Worm (Caenorhabditis elegans) whole organism, L1 larva: ENCODE data around the gene F41E6.8.

Experiments
- ama-1 ChIP-seq: fragments of 150-350 bp; optimal IDR thresholded peaks from 2 replicates; lab custom pipeline; 2014
- elt-3 ChIP-seq, 6 experiments: fragments of 150-350 bp in 1 of 6; sonication (generic microtip); optimal IDR thresholded peaks; 2 replicates each; lab custom pipeline; 2017 to 2018; ENCODE audit warnings: missing biosample characterization in 6 of 6, missing genetic modification characterization in 6 of 6, inconsistent platforms in 1 of 6
- fkh-10 ChIP-seq: sonication (generic microtip); optimal IDR thresholded peaks from 2 replicates; lab custom pipeline; 2017; ENCODE audit warnings: missing biosample characterization, missing genetic modification reagents, missing genetic modification characterization
- lin-13 ChIP-seq: fragments of 150-350 bp; optimal IDR thresholded peaks from 2 replicates; lab custom pipeline; 2014; ENCODE audit warnings: missing biosample characterization, missing genetic modification reagents, missing genetic modification characterization
- lin-39 ChIP-seq: fragments of 150-350 bp; optimal IDR thresholded peaks from 2 replicates; lab custom pipeline; 2014; ENCODE audit warnings: missing biosample characterization, missing genetic modification reagents, missing genetic modification characterization
- mab-9 ChIP-seq: fragments of 200-800 bp; sonication (Bioruptor generic); IDR thresholded peaks from 2 replicates; pipeline ENCODE4 v1.3.6; 2022; ENCODE audit warnings: missing genetic modification reagents, missing genetic modification characterization, missing compliant biosample characterization
- nhr-237 ChIP-seq: fragments of 150-350 bp; optimal IDR thresholded peaks from 2 replicates; lab custom pipeline; 2014; ENCODE audit warnings: missing biosample characterization, missing genetic modification characterization
- nhr-76 ChIP-seq: sonication (generic microtip); optimal IDR thresholded peaks from 2 replicates; lab custom pipeline; 2017; ENCODE audit warnings: missing biosample characterization, missing genetic modification characterization
- pax-3 ChIP-seq: fragments of 200-800 bp; sonication (Bioruptor generic); optimal IDR thresholded peaks from 2 replicates; lab custom pipeline; 2018; ENCODE audit warnings: mild to moderate bottlenecking, missing genetic modification characterization, moderate library complexity, missing compliant biosample characterization
- tbx-2 ChIP-seq: sonication (generic microtip); optimal IDR thresholded peaks from 2 replicates; lab custom pipeline; 2016; ENCODE audit warnings: missing genetic modification characterization, missing compliant biosample characterization
- unc-130 ChIP-seq: fragments of 150-350 bp; optimal IDR thresholded peaks from 2 replicates; lab custom pipeline; 2017; ENCODE audit warnings: missing biosample characterization, missing genetic modification characterization, inconsistent platforms

DNA sequence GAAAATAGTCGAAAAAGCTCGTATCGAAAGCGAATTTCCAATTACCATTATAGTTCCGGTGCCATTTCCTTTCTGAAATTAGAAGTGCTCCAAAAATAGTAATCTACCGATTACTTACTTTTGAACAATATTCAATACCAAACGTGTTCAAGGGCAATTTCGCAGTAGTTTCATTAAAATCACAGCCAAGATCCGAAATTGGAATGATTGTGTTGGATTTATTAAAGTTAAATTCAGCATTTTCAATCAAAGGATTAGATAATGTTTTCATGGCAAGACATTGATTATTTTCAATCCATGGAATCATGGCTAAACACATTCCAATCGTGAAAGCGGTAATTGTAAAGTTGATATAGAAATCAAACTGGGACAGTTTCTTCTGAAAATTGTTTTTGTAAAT, 31.5 kb upstream of the F41E6.8 start:
- TF ChIP-seq nhr-237 (tag; lab: Kevin White, UChicago) (no peak), fkh-10 (no peak), nhr-76 (tag; lab: Kevin White, UChicago) (no peak), elt-3 (tag; optimal IDR thresholded peaks at IDR 0.05; lab: Kevin White, UChicago) (no peak), pax-3 (tag; lab: Kevin White, UChicago) (no peak), unc-130 (tag; lab: Kevin White, UChicago) (no peak), mab-9 (GFP tag; lab: Robert Waterston, UW) (no peak), lin-39 (tag; lab: Kevin White, UChicago) (no peak), ama-1 (lab: Kevin White, UChicago) (no peak), tbx-2 (tag; lab: Kevin White, UChicago) (no peak), lin-13 (GFP tag; lab: Kevin White, UChicago) (no peak)
